Worm (Caenorhabditis elegans) whole organism, L2 larva: Measurements from ENCODE around the gene F55B11.6.

Experiments used
- C34F6.9 ChIP-seq: fragments of 150-350 bp; optimal IDR thresholded peaks from 2 replicates; lab custom pipeline; 2014; ENCODE audit warnings: missing biosample characterization, missing genetic modification characterization
- R02D3.7 ChIP-seq: fragments of 150-350 bp; optimal IDR thresholded peaks from 2 replicates; lab custom pipeline; 2014; ENCODE audit warnings: missing biosample characterization, missing genetic modification characterization
- ZK546.5 ChIP-seq: sonication (generic microtip); optimal IDR thresholded peaks from 2 replicates; lab custom pipeline; 2017; ENCODE audit warnings: missing biosample characterization, missing genetic modification characterization
- alr-1 ChIP-seq: fragments of 150-350 bp; optimal IDR thresholded peaks from 2 replicates; lab custom pipeline; 2014; ENCODE audit warnings: missing biosample characterization, missing genetic modification characterization
- ama-1 ChIP-seq: fragments of 150-350 bp; optimal IDR thresholded peaks from 2 replicates; lab custom pipeline; 2018; ENCODE audit warnings: inconsistent platforms
- blmp-1 ChIP-seq: sonication (generic microtip); optimal IDR thresholded peaks from 2 replicates; lab custom pipeline; 2017; ENCODE audit warnings: missing genetic modification characterization, mild to moderate bottlenecking, missing compliant biosample characterization, antibody characterized with exemption, moderate library complexity; ENCODE audit not compliant: insufficient read depth
- ceh-16 ChIP-seq: fragments of 150-350 bp; optimal IDR thresholded peaks from 2 replicates; lab custom pipeline; 2014; ENCODE audit warnings: missing biosample characterization, missing genetic modification characterization
- ceh-82 ChIP-seq: fragments of 150-350 bp; optimal IDR thresholded peaks from 2 replicates; lab custom pipeline; 2014; ENCODE audit warnings: missing biosample characterization, missing genetic modification characterization
- crh-2 ChIP-seq: sonication (generic microtip); optimal IDR thresholded peaks from 2 replicates; lab custom pipeline; 2017; ENCODE audit warnings: missing biosample characterization, missing genetic modification characterization
- egl-27 ChIP-seq: sonication (generic microtip); optimal IDR thresholded peaks from 3 replicates; lab custom pipeline; 2017; ENCODE audit warnings: missing biosample characterization, missing genetic modification reagents, missing genetic modification characterization
- elt-1 ChIP-seq: fragments of 150-350 bp; optimal IDR thresholded peaks from 2 replicates; lab custom pipeline; 2014; ENCODE audit warnings: missing biosample characterization, missing genetic modification characterization
- elt-3 ChIP-seq: sonication (generic microtip); optimal IDR thresholded peaks from 2 replicates; lab custom pipeline; 2017; ENCODE audit warnings: missing biosample characterization, missing genetic modification characterization
- gmeb-1 ChIP-seq: fragments of 150-350 bp; optimal IDR thresholded peaks from 2 replicates; lab custom pipeline; 2014; ENCODE audit warnings: missing biosample characterization, missing genetic modification characterization
- lin-11 ChIP-seq: fragments of 150-350 bp; sonication (generic microtip); optimal IDR thresholded peaks from 2 replicates; lab custom pipeline; 2014; ENCODE audit warnings: missing biosample characterization, missing genetic modification characterization, inconsistent platforms, mixed read lengths
- lin-13 ChIP-seq: fragments of 150-350 bp; optimal IDR thresholded peaks from 2 replicates; lab custom pipeline; 2014; ENCODE audit warnings: missing biosample characterization, missing genetic modification reagents, missing genetic modification characterization
- lin-39 ChIP-seq: fragments of 150-350 bp; optimal IDR thresholded peaks from 2 replicates; lab custom pipeline; 2014; ENCODE audit warnings: missing biosample characterization, missing genetic modification reagents, missing genetic modification characterization
- lsy-2 ChIP-seq, 2 experiments: fragments of 150-350 bp in 1 of 2; sonication (generic microtip) in 1 of 2; optimal IDR thresholded peaks; 2 replicates each; lab custom pipeline; 2014 to 2017; ENCODE audit warnings: missing biosample characterization in 2 of 2, missing genetic modification characterization in 2 of 2
- mab-5 ChIP-seq: fragments of 150-350 bp; optimal IDR thresholded peaks from 2 replicates; lab custom pipeline; 2014; ENCODE audit warnings: missing biosample characterization, missing genetic modification characterization
- mbf-1 ChIP-seq: sonication (generic microtip); optimal IDR thresholded peaks from 2 replicates; lab custom pipeline; 2017; ENCODE audit warnings: missing biosample characterization, missing genetic modification characterization
- nhr-11 ChIP-seq: fragments of 150-350 bp; optimal IDR thresholded peaks from 2 replicates; lab custom pipeline; 2014; ENCODE audit warnings: missing biosample characterization, missing genetic modification characterization
- nhr-12 ChIP-seq: fragments of 150-350 bp; optimal IDR thresholded peaks from 2 replicates; lab custom pipeline; 2014; ENCODE audit warnings: missing biosample characterization, missing genetic modification characterization
- nhr-129 ChIP-seq: fragments of 150-350 bp; optimal IDR thresholded peaks from 2 replicates; lab custom pipeline; 2014; ENCODE audit warnings: missing biosample characterization, missing genetic modification characterization
- nhr-21 ChIP-seq: fragments of 150-350 bp; optimal IDR thresholded peaks from 2 replicates; lab custom pipeline; 2014; ENCODE audit warnings: missing biosample characterization, missing genetic modification characterization
- nhr-23 ChIP-seq: fragments of 150-350 bp; optimal IDR thresholded peaks from 2 replicates; lab custom pipeline; 2014; ENCODE audit warnings: missing biosample characterization, missing genetic modification reagents, missing genetic modification characterization
- nhr-25 ChIP-seq: fragments of 150-350 bp; sonication (generic microtip); optimal IDR thresholded peaks from 3 replicates; lab custom pipeline; 2014; ENCODE audit warnings: missing biosample characterization, missing genetic modification characterization
- nhr-6 ChIP-seq: fragments of 150-350 bp; optimal IDR thresholded peaks from 2 replicates; lab custom pipeline; 2014; ENCODE audit warnings: missing biosample characterization, missing genetic modification characterization
- nhr-77 ChIP-seq: fragments of 150-350 bp; optimal IDR thresholded peaks from 2 replicates; lab custom pipeline; 2014; ENCODE audit warnings: missing biosample characterization, missing genetic modification characterization
- peb-1 ChIP-seq: fragments of 150-350 bp; optimal IDR thresholded peaks from 2 replicates; lab custom pipeline; 2014; ENCODE audit warnings: missing biosample characterization, missing genetic modification characterization
- sem-4 ChIP-seq: fragments of 150-350 bp; optimal IDR thresholded peaks from 2 replicates; lab custom pipeline; 2014; ENCODE audit warnings: missing biosample characterization, missing genetic modification reagents, missing genetic modification characterization
- sma-3 ChIP-seq: sonication (generic microtip); optimal IDR thresholded peaks from 2 replicates; lab custom pipeline; 2016; ENCODE audit warnings: missing genetic modification reagents, missing genetic modification characterization, missing compliant biosample characterization
- sma-9 ChIP-seq, 2 experiments: fragments of 150-350 bp in 1 of 2; sonication (generic microtip) in 1 of 2; optimal IDR thresholded peaks; 2 replicates each; lab custom pipeline; 2014 to 2016; ENCODE audit warnings: missing genetic modification characterization in 2 of 2, mild to moderate bottlenecking in 1 of 2, missing biosample characterization in 1 of 2, missing compliant biosample characterization in 1 of 2, missing genetic modification reagents in 1 of 2, moderate library complexity in 1 of 2
- snpc-4 ChIP-seq: fragments of 150-350 bp; optimal IDR thresholded peaks from 2 replicates; lab custom pipeline; 2014; ENCODE audit warnings: missing biosample characterization, missing genetic modification characterization
- unc-39 ChIP-seq: fragments of 150-350 bp; optimal IDR thresholded peaks from 2 replicates; lab custom pipeline; 2014; ENCODE audit warnings: missing biosample characterization, missing genetic modification characterization
- unc-55 ChIP-seq: fragments of 150-350 bp; sonication (generic microtip); optimal IDR thresholded peaks from 3 replicates; lab custom pipeline; 2014; ENCODE audit warnings: missing biosample characterization, missing genetic modification reagents, missing genetic modification characterization
- unc-62 ChIP-seq: fragments of 150-350 bp; optimal IDR thresholded peaks from 2 replicates; lab custom pipeline; 2014; ENCODE audit warnings: missing biosample characterization, missing genetic modification reagents, missing genetic modification characterization
- zag-1 ChIP-seq: fragments of 150-350 bp; optimal IDR thresholded peaks from 2 replicates; lab custom pipeline; 2014; ENCODE audit warnings: missing biosample characterization, missing genetic modification characterization
- ztf-1 ChIP-seq: fragments of 200-800 bp; sonication (Bioruptor generic); conservative IDR thresholded peaks from 2 replicates; pipeline ENCODE4 v1.3.6; 2022; ENCODE audit warnings: missing genetic modification characterization, missing compliant biosample characterization
- ztf-4 ChIP-seq: fragments of 150-350 bp; optimal IDR thresholded peaks from 2 replicates; lab custom pipeline; 2014; ENCODE audit warnings: missing biosample characterization, missing genetic modification characterization

F55B11.6 gene

ce11 chrIV:14412655-14413054, 4.4 kb downstream of the F55B11.6 start, which contains the start of gene xdh-1:
Gene xdh-1 (minus strand): TSS chrIV:14412894.
- TF ChIP-seq nhr-129 (tag; lab: Kevin White, UChicago) = peak; percentile 53
- TF ChIP-seq lin-13 (GFP tag; lab: Kevin White, UChicago) = no peak

ce11 chrIV:14408569-14408968, 8.5 kb downstream of the F55B11.6 start:
- no peak for TF ChIP-seq ceh-16
- no peak for TF ChIP-seq nhr-12 (tag; lab: Kevin White, UChicago)
- no peak for TF ChIP-seq nhr-11
- no peak for TF ChIP-seq blmp-1 (tag; lab: Kevin White, UChicago)
- TF ChIP-seq lsy-2 (tag; optimal IDR thresholded peaks at IDR 0.05; lab: Kevin White, UChicago) = no peak
- no peak for TF ChIP-seq gmeb-1 (tag; lab: Kevin White, UChicago)
- TF ChIP-seq lin-11 (tag; lab: Kevin White, UChicago) = no peak
- TF ChIP-seq ceh-82 (tag; lab: Kevin White, UChicago) = no peak
- TF ChIP-seq snpc-4 (tag; lab: Kevin White, UChicago) = no peak
- TF ChIP-seq ztf-4 (tag; lab: Kevin White, UChicago) = no peak
- no peak for TF ChIP-seq mab-5 (tag; lab: Kevin White, UChicago)

ce11 chrIV:14395531-14395930, 21.5 kb downstream of the F55B11.6 start:
- TF ChIP-seq nhr-11 (no peak), nhr-12 (tag; lab: Kevin White, UChicago) (no peak), crh-2 (no peak), peb-1 (tag; lab: Kevin White, UChicago) (no peak), unc-55 (GFP tag; lab: Kevin White, UChicago) (no peak), ceh-16 (no peak), R02D3.7 (tag; lab: Kevin White, UChicago) (no peak), zag-1 (tag; lab: Kevin White, UChicago) (no peak), ZK546.5 (tag; lab: Kevin White, UChicago) (no peak), C34F6.9 (tag; lab: Kevin White, UChicago) (no peak), nhr-25 (tag; lab: Kevin White, UChicago) (no peak), ztf-4 (tag; lab: Kevin White, UChicago) (no peak), ama-1 (no peak), ztf-1 (GFP tag; lab: Robert Waterston, UW) (no peak), nhr-23 (tag; lab: Kevin White, UChicago) (no peak), lsy-2 (tag; optimal IDR thresholded peaks at IDR 0.05; lab: Kevin White, UChicago) (no peak), mab-5 (tag; lab: Kevin White, UChicago) (no peak), nhr-21 (no peak), elt-3 (tag; lab: Kevin White, UChicago) (no peak), unc-62 (GFP tag; lab: Kevin White, UChicago) (no peak)

ce11 chrIV:14394812-14395211, 22.2 kb downstream of the F55B11.6 start:
- TF ChIP-seq lin-11 (tag; lab: Kevin White, UChicago) (no peak), ztf-4 (tag; lab: Kevin White, UChicago) (no peak), lsy-2 (tag; optimal IDR thresholded peaks at IDR 0.05; lab: Kevin White, UChicago) (no peak), egl-27 (tag; lab: Kevin White, UChicago) (no peak), sma-9 (GFP tag; optimal IDR thresholded peaks at IDR 0.05; lab: Kevin White, UChicago) (no peak), sma-9 (tag; optimal IDR thresholded peaks at IDR 0.05; lab: Kevin White, UChicago) (no peak), nhr-6 (tag; lab: Kevin White, UChicago) (no peak), R02D3.7 (tag; lab: Kevin White, UChicago) (no peak), mbf-1 (tag; lab: Kevin White, UChicago) (no peak), lin-39 (tag; lab: Kevin White, UChicago) (no peak), ZK546.5 (tag; lab: Kevin White, UChicago) (no peak), unc-39 (tag; lab: Kevin White, UChicago) (no peak), sem-4 (tag; lab: Kevin White, UChicago) (no peak), snpc-4 (tag; lab: Kevin White, UChicago) (no peak), zag-1 (tag; lab: Kevin White, UChicago) (no peak), elt-1 (tag; lab: Kevin White, UChicago) (no peak), nhr-77 (tag; lab: Kevin White, UChicago) (no peak), nhr-12 (tag; lab: Kevin White, UChicago) (no peak), alr-1 (tag; lab: Kevin White, UChicago) (no peak), sma-3 (no peak), mab-5 (tag; lab: Kevin White, UChicago) (no peak)
- TF ChIP-seq, all 48 proteins: peak for 0
